Fruit fly (Drosophila melanogaster) whole organism, embryonic: ENCODE data around the gene zetaCOP.

Experiments
- Aef1 ChIP-seq: fragments of 200-800 bp; sonication (Bioruptor generic); IDR thresholded peaks from 3 replicates; pipeline ENCODE4 v1.3.6; 2022; ENCODE audit warnings: missing biosample characterization, missing genetic modification characterization
- CG10321 ChIP-seq: fragments of 200-800 bp; sonication (Bioruptor generic); IDR thresholded peaks from 2 replicates; pipeline ENCODE4 v1.3.6; 2022; ENCODE audit warnings: missing biosample characterization, missing genetic modification characterization
- CG10431 ChIP-seq: fragments of 200-800 bp; sonication (Bioruptor generic); optimal IDR thresholded peaks from 3 replicates; lab custom pipeline; 2018; ENCODE audit warnings: missing biosample characterization, mild to moderate bottlenecking, missing genetic modification characterization
- CG11560 ChIP-seq: fragments of 200-800 bp; sonication (Bioruptor generic); IDR thresholded peaks from 3 replicates; pipeline ENCODE4 v1.3.6; 2022; ENCODE audit warnings: missing biosample characterization, missing genetic modification characterization
- CG11723 ChIP-seq: fragments of 200-800 bp; sonication (Bioruptor generic); optimal IDR thresholded peaks from 2 replicates; lab custom pipeline; 2017; ENCODE audit warnings: missing biosample characterization, mild to moderate bottlenecking, missing genetic modification characterization
- CG1233 ChIP-seq: fragments of 200-800 bp; sonication (Bioruptor generic); optimal IDR thresholded peaks from 4 replicates; lab custom pipeline; 2018; ENCODE audit warnings: missing biosample characterization, mild to moderate bottlenecking, missing genetic modification characterization
- CG13123 ChIP-seq: fragments of 200-800 bp; sonication (Bioruptor generic); optimal IDR thresholded peaks from 2 replicates; lab custom pipeline; 2016; ENCODE audit warnings: missing biosample characterization, missing genetic modification characterization
- CG13296 ChIP-seq: fragments of 200-800 bp; sonication (Bioruptor generic); optimal IDR thresholded peaks from 3 replicates; lab custom pipeline; 2018; ENCODE audit warnings: missing biosample characterization, mild to moderate bottlenecking, missing genetic modification characterization
- CG17568 ChIP-seq: fragments of 200-800 bp; sonication (Bioruptor generic); optimal IDR thresholded peaks from 2 replicates; lab custom pipeline; 2018; ENCODE audit warnings: missing biosample characterization, mild to moderate bottlenecking, missing genetic modification characterization, moderate library complexity
- CG31388 ChIP-seq: fragments of 200-800 bp; sonication (Bioruptor generic); optimal IDR thresholded peaks from 2 replicates; lab custom pipeline; 2016; ENCODE audit warnings: missing biosample characterization, missing genetic modification characterization
- CG3163 ChIP-seq: fragments of 200-800 bp; sonication (Bioruptor generic); optimal IDR thresholded peaks from 3 replicates; lab custom pipeline; 2016; ENCODE audit warnings: missing biosample characterization, missing genetic modification characterization
- CG6654 ChIP-seq: fragments of 200-800 bp; sonication (Bioruptor generic); optimal IDR thresholded peaks from 2 replicates; lab custom pipeline; 2017; ENCODE audit warnings: missing biosample characterization, mild to moderate bottlenecking, missing genetic modification characterization
- CG7372 ChIP-seq: fragments of 200-800 bp; sonication (Bioruptor generic); IDR thresholded peaks from 2 replicates; pipeline ENCODE4 v1.3.6; 2022; ENCODE audit warnings: missing biosample characterization, missing genetic modification characterization
- CrebB ChIP-seq: fragments of 200-800 bp; sonication (Bioruptor generic); optimal IDR thresholded peaks from 3 replicates; lab custom pipeline; 2018; ENCODE audit warnings: missing biosample characterization, mild to moderate bottlenecking, missing genetic modification characterization
- D19A ChIP-seq: fragments of 200-800 bp; optimal IDR thresholded peaks from 3 replicates; lab custom pipeline; 2019; ENCODE audit warnings: missing biosample characterization, mild to moderate bottlenecking, missing genetic modification characterization, moderate library complexity
- Dbx ChIP-seq: fragments of 200-800 bp; sonication (Bioruptor generic); IDR thresholded peaks from 3 replicates; pipeline ENCODE4 v1.3.6; 2022; ENCODE audit warnings: missing biosample characterization, missing genetic modification characterization
- Doc3 ChIP-seq: fragments of 200-800 bp; sonication (Bioruptor generic); IDR thresholded peaks from 3 replicates; pipeline ENCODE4 v1.3.6; 2022; ENCODE audit warnings: missing biosample characterization, missing genetic modification characterization; ENCODE audit not compliant: partially characterized antibody
- Fer3 ChIP-seq: fragments of 200-800 bp; sonication (Bioruptor generic); optimal IDR thresholded peaks from 2 replicates; lab custom pipeline; 2018; ENCODE audit warnings: missing biosample characterization, mild to moderate bottlenecking, missing genetic modification characterization, moderate library complexity
- GATAe ChIP-seq: fragments of 200-800 bp; sonication (Bioruptor generic); conservative IDR thresholded peaks from 2 replicates; pipeline ENCODE4 v1.3.6; 2022; ENCODE audit warnings: missing biosample characterization, missing genetic modification characterization
- Hsf ChIP-seq: fragments of 200-800 bp; sonication (Bioruptor generic); optimal IDR thresholded peaks from 3 replicates; lab custom pipeline; 2016; ENCODE audit warnings: missing biosample characterization, missing genetic modification characterization
- Jarid2 ChIP-seq: fragments of 200-800 bp; sonication (Bioruptor generic); optimal IDR thresholded peaks from 3 replicates; lab custom pipeline; 2017; ENCODE audit warnings: mild to moderate bottlenecking, missing biosample characterization, missing genetic modification reagents, missing genetic modification characterization
- Myb ChIP-seq: fragments of 200-800 bp; sonication (Bioruptor generic); optimal IDR thresholded peaks from 2 replicates; lab custom pipeline; 2016; ENCODE audit warnings: missing biosample characterization, missing genetic modification characterization
- Rfx ChIP-seq: fragments of 200-800 bp; sonication (Bioruptor generic); IDR thresholded peaks from 2 replicates; pipeline ENCODE4 v1.3.6; 2022; ENCODE audit warnings: missing biosample characterization, missing genetic modification characterization
- Six4 ChIP-seq: fragments of 200-800 bp; sonication (Bioruptor generic); optimal IDR thresholded peaks from 2 replicates; lab custom pipeline; 2016; ENCODE audit warnings: missing biosample characterization, missing genetic modification characterization
- Sox100B ChIP-seq: fragments of 200-800 bp; sonication (Bioruptor generic); optimal IDR thresholded peaks from 3 replicates; lab custom pipeline; 2018; ENCODE audit warnings: missing biosample characterization, mild to moderate bottlenecking, missing genetic modification characterization
- Sox102F ChIP-seq: fragments of 200-800 bp; sonication (Bioruptor generic); optimal IDR thresholded peaks from 2 replicates; lab custom pipeline; 2018; ENCODE audit warnings: missing biosample characterization, mild to moderate bottlenecking, missing genetic modification characterization, moderate library complexity
- Tbp ChIP-seq: fragments of >200 bp; optimal IDR thresholded peaks from 2 replicates; lab custom pipeline; 2018; ENCODE audit warnings: missing biosample characterization, missing genetic modification characterization
- YL-1 ChIP-seq: fragments of 200-800 bp; sonication (Bioruptor generic); optimal IDR thresholded peaks from 3 replicates; lab custom pipeline; 2017; ENCODE audit warnings: missing biosample characterization, mild to moderate bottlenecking, missing genetic modification characterization
- ash1 ChIP-seq: fragments of 200-800 bp; sonication (Bioruptor generic); optimal IDR thresholded peaks from 2 replicates; lab custom pipeline; 2018; ENCODE audit warnings: missing biosample characterization, mild to moderate bottlenecking, missing genetic modification characterization
- ato ChIP-seq: fragments of 200-800 bp; sonication (Bioruptor generic); IDR thresholded peaks from 2 replicates; pipeline ENCODE4 v1.3.6; 2022; ENCODE audit warnings: missing biosample characterization, missing genetic modification characterization; ENCODE audit not compliant: partially characterized antibody
- btn ChIP-seq: fragments of 200-800 bp; sonication (Bioruptor generic); optimal IDR thresholded peaks from 2 replicates; lab custom pipeline; 2016; ENCODE audit warnings: missing biosample characterization, missing genetic modification characterization
- corto ChIP-seq: fragments of 200-800 bp; sonication (Bioruptor generic); optimal IDR thresholded peaks from 2 replicates; lab custom pipeline; 2016; ENCODE audit warnings: missing biosample characterization, mild to moderate bottlenecking, missing genetic modification characterization, moderate library complexity
- dmrt99B ChIP-seq: fragments of 200-800 bp; sonication (Bioruptor generic); optimal IDR thresholded peaks from 2 replicates; lab custom pipeline; 2018; ENCODE audit warnings: missing biosample characterization, mild to moderate bottlenecking, missing genetic modification characterization, moderate library complexity
- ems ChIP-seq: fragments of 200-800 bp; sonication (Bioruptor generic); optimal IDR thresholded peaks from 3 replicates; lab custom pipeline; 2016; ENCODE audit warnings: missing biosample characterization, missing genetic modification characterization
- gcm2 ChIP-seq: fragments of 200-800 bp; sonication (Bioruptor generic); optimal IDR thresholded peaks from 2 replicates; lab custom pipeline; 2016; ENCODE audit warnings: missing biosample characterization, missing genetic modification characterization
- grau ChIP-seq: fragments of 200-800 bp; optimal IDR thresholded peaks from 3 replicates; lab custom pipeline; 2019; ENCODE audit warnings: missing biosample characterization, mild to moderate bottlenecking, missing genetic modification characterization, moderate library complexity
- gro ChIP-seq: fragments of 200-800 bp; sonication (Bioruptor generic); optimal IDR thresholded peaks from 2 replicates; lab custom pipeline; 2016; ENCODE audit warnings: missing biosample characterization, missing genetic modification characterization
- hb ChIP-seq: fragments of 200-800 bp; sonication (Bioruptor generic); IDR thresholded peaks from 3 replicates; pipeline ENCODE4 v1.3.6; 2022; ENCODE audit warnings: missing biosample characterization, missing genetic modification characterization; ENCODE audit not compliant: partially characterized antibody
- jumu ChIP-seq: fragments of 200-800 bp; sonication (Bioruptor generic); optimal IDR thresholded peaks from 3 replicates; lab custom pipeline; 2016; ENCODE audit warnings: missing biosample characterization, missing genetic modification characterization
- kah ChIP-seq: fragments of 200-800 bp; sonication (Bioruptor generic); optimal IDR thresholded peaks from 2 replicates; lab custom pipeline; 2018; ENCODE audit warnings: missing biosample characterization, mild to moderate bottlenecking, missing genetic modification characterization
- nmo ChIP-seq: fragments of 200-800 bp; sonication (Bioruptor generic); optimal IDR thresholded peaks from 2 replicates; lab custom pipeline; 2018; ENCODE audit warnings: missing biosample characterization, mild to moderate bottlenecking, missing genetic modification characterization, moderate library complexity
- oc ChIP-seq: fragments of 200-800 bp; sonication (Bioruptor generic); optimal IDR thresholded peaks from 2 replicates; lab custom pipeline; 2018; ENCODE audit warnings: missing biosample characterization, mild to moderate bottlenecking, missing genetic modification characterization, moderate library complexity
- psq ChIP-seq: fragments of 200-800 bp; sonication (Bioruptor generic); optimal IDR thresholded peaks from 2 replicates; lab custom pipeline; 2017; ENCODE audit warnings: missing biosample characterization, missing genetic modification characterization
- ro ChIP-seq: fragments of 200-800 bp; sonication (Bioruptor generic); IDR thresholded peaks from 2 replicates; pipeline ENCODE4 v1.3.6; 2022; ENCODE audit warnings: missing biosample characterization, missing genetic modification characterization
- run ChIP-seq: fragments of 200-800 bp; sonication (Bioruptor generic); optimal IDR thresholded peaks from 3 replicates; lab custom pipeline; 2018; ENCODE audit warnings: missing biosample characterization, mild to moderate bottlenecking, missing genetic modification characterization
- scrt ChIP-seq: fragments of 200-800 bp; sonication (Bioruptor generic); optimal IDR thresholded peaks from 2 replicates; lab custom pipeline; 2018; ENCODE audit warnings: missing biosample characterization, mild to moderate bottlenecking, missing genetic modification characterization, moderate library complexity
- sima ChIP-seq: fragments of 200-800 bp; sonication (Bioruptor generic); optimal IDR thresholded peaks from 2 replicates; lab custom pipeline; 2016; ENCODE audit warnings: missing biosample characterization, missing genetic modification characterization
- sna ChIP-seq: fragments of 200-800 bp; sonication (Bioruptor generic); IDR thresholded peaks from 2 replicates; pipeline ENCODE4 v1.3.6; 2022; ENCODE audit warnings: missing biosample characterization, missing genetic modification characterization; ENCODE audit not compliant: partially characterized antibody
- so ChIP-seq: fragments of 200-800 bp; sonication (Bioruptor generic); IDR thresholded peaks from 3 replicates; pipeline ENCODE4 v1.3.6; 2022; ENCODE audit warnings: missing biosample characterization, missing genetic modification characterization
- sob ChIP-seq: fragments of 200-800 bp; sonication (Bioruptor generic); IDR thresholded peaks from 2 replicates; pipeline ENCODE4 v1.3.6; 2022; ENCODE audit warnings: missing biosample characterization, missing genetic modification characterization
- trh ChIP-seq: fragments of 200-800 bp; sonication (Bioruptor generic); optimal IDR thresholded peaks from 2 replicates; lab custom pipeline; 2016; ENCODE audit warnings: missing biosample characterization, missing genetic modification characterization
- tup ChIP-seq: fragments of 200-800 bp; sonication (Bioruptor generic); optimal IDR thresholded peaks from 2 replicates; lab custom pipeline; 2016; ENCODE audit warnings: missing biosample characterization, mild to moderate bottlenecking, missing genetic modification characterization, moderate library complexity
- yki ChIP-seq: fragments of >200 bp; optimal IDR thresholded peaks from 3 replicates; lab custom pipeline; 2018

Gene zetaCOP

dm6 chr3L:16657014-16657413, 16.3 kb downstream of the zetaCOP start (continued):
- TF ChIP-seq Jarid2: no peak
- TF ChIP-seq ems (GFP tag; lab: Kevin White, UChicago): no peak
- TF ChIP-seq psq (GFP tag; lab: Kevin White, UChicago): no peak
- no peak for TF ChIP-seq CG10431 (GFP tag; lab: Kevin White, UChicago)
- TF ChIP-seq YL-1 (GFP tag; lab: Kevin White, UChicago): no peak
- TF ChIP-seq scrt (GFP tag; lab: Kevin White, UChicago): peak; percentile 11
- no peak for TF ChIP-seq CG13123 (GFP tag; lab: Kevin White, UChicago)
- TF ChIP-seq CG10321 (GFP tag; lab: Robert Waterston, UW): no peak
- no peak for TF ChIP-seq CG17568 (GFP tag; lab: Kevin White, UChicago)
- TF ChIP-seq sna (GFP tag; lab: Robert Waterston, UW): no peak
- peak; percentile 58 for TF ChIP-seq dmrt99B (tag; lab: Kevin White, UChicago)
- no peak for TF ChIP-seq Myb (GFP tag; lab: Kevin White, UChicago)
- no peak for TF ChIP-seq Six4 (GFP tag; lab: Kevin White, UChicago)
- peak; percentile 47 for TF ChIP-seq Sox100B
- no peak for TF ChIP-seq Doc3 (GFP tag; lab: Robert Waterston, UW)
- peak; percentile 34 for TF ChIP-seq CG1233 (GFP tag; lab: Kevin White, UChicago)
- no peak for TF ChIP-seq CrebB
- TF ChIP-seq Fer3: peak; percentile 25
- TF ChIP-seq sima (GFP tag; lab: Kevin White, UChicago): no peak
- TF ChIP-seq Aef1 (GFP tag; lab: Robert Waterston, UW): no peak
- TF ChIP-seq CG11560 (tag; lab: Robert Waterston, UW): no peak
- no peak for TF ChIP-seq so (GFP tag; lab: Robert Waterston, UW)
- TF ChIP-seq ato: no peak
- TF ChIP-seq jumu: no peak
- TF ChIP-seq Hsf (GFP tag; lab: Kevin White, UChicago): peak; percentile 17
- no peak for TF ChIP-seq gcm2 (GFP tag; lab: Kevin White, UChicago)
- no peak for TF ChIP-seq gro (GFP tag; lab: Kevin White, UChicago)
- TF ChIP-seq CG6654 (GFP tag; lab: Kevin White, UChicago): no peak
- no peak for TF ChIP-seq ash1 (GFP tag; lab: Kevin White, UChicago)
- TF ChIP-seq tup: no peak
- TF ChIP-seq Dbx (GFP tag; lab: Robert Waterston, UW): no peak
- no peak for TF ChIP-seq CG7372 (GFP tag; lab: Robert Waterston, UW)
- no peak for TF ChIP-seq yki (lab: Kevin White, UChicago)
- peak; percentile 34; the same call in 1 of the 2 replicates for TF ChIP-seq Rfx (GFP tag; lab: Robert Waterston, UW)
- TF ChIP-seq nmo (GFP tag; lab: Kevin White, UChicago): peak; percentile 12
- TF ChIP-seq Tbp (GFP tag; lab: Kevin White, UChicago): no peak
- TF ChIP-seq CG3163 (GFP tag; lab: Kevin White, UChicago): no peak
- TF ChIP-seq run (tag; lab: Kevin White, UChicago): no peak
- peak; percentile 31 for TF ChIP-seq CG13296 (GFP tag; lab: Kevin White, UChicago)
- no peak for TF ChIP-seq sob
- TF ChIP-seq kah (GFP tag; lab: Kevin White, UChicago): no peak
- TF ChIP-seq hb: no peak
- no peak for TF ChIP-seq oc (tag; lab: Kevin White, UChicago)
- TF ChIP-seq GATAe (GFP tag; lab: Robert Waterston, UW): no peak
- TF ChIP-seq grau (tag; lab: Kevin White, UChicago): peak; percentile 50
- TF ChIP-seq corto: no peak
- TF ChIP-seq CG31388: no peak
- no peak for TF ChIP-seq trh (GFP tag; lab: Kevin White, UChicago)
- TF ChIP-seq CG11723 (GFP tag; lab: Kevin White, UChicago): no peak
- peak; percentile 35 for TF ChIP-seq D19A (tag; lab: Kevin White, UChicago)
- peak; percentile 60 for TF ChIP-seq Sox102F (GFP tag; lab: Kevin White, UChicago)
- no peak for TF ChIP-seq ro
- TF ChIP-seq btn (GFP tag; lab: Kevin White, UChicago): no peak
